Worm (Caenorhabditis elegans): ENCODE results near the gene F33G12.3.

DNA sequence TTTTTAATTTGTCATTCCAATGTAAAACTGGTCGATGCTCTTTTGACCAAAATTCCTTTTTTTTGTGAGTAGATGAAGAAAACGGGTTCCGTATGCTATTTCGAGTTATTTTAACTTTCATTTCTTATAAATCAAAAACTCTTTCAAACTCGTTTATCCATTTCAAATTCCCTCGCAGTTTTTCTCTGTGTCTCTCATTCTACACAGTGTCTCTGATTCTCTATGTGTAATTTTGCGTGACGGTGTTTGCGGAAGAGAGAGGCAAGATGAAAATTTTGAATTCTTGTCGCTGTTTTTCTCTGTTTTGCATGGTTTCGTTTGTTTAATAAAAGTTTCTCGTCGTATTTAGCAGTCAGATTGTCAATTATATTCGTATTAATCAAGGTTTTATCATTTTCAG, 34.7 kb downstream of the F33G12.3 start, which contains the start of gene citk-2:
- TF ChIP-seq lin-13 (GFP tag; optimal IDR thresholded peaks at IDR 0.05) (peak; percentile 79), snpc-4 (tag; optimal IDR thresholded peaks at IDR 0.05) (peak; percentile 90), unc-62 (GFP tag; optimal IDR thresholded peaks at IDR 0.05) (no peak), dpl-1 (GFP tag; optimal IDR thresholded peaks at IDR 0.05) (peak; percentile 100), elt-2 (tag; optimal IDR thresholded peaks at IDR 0.05) (peak; percentile 99), skn-1 (tag; optimal IDR thresholded peaks at IDR 0.05) (peak; percentile 94), fkh-10 (GFP tag; optimal IDR thresholded peaks at IDR 0.05) (peak; percentile 21), lin-35 (GFP tag; optimal IDR thresholded peaks at IDR 0.05) (peak; percentile 100)

Data from whole organism, L1 larva.